Fruit fly (Drosophila melanogaster) S2 (cell line): ENCODE measurements around the gene CG34325.

ENCODE experiments used
- CG8478 ChIP-seq: fragments of >200 bp; optimal IDR thresholded peaks from 2 replicates; lab custom pipeline; 2018
- CTCF ChIP-seq, 2 experiments: fragments of >200 bp; optimal IDR thresholded peaks; 2 replicates each; lab custom pipeline; 2018

DNA sequence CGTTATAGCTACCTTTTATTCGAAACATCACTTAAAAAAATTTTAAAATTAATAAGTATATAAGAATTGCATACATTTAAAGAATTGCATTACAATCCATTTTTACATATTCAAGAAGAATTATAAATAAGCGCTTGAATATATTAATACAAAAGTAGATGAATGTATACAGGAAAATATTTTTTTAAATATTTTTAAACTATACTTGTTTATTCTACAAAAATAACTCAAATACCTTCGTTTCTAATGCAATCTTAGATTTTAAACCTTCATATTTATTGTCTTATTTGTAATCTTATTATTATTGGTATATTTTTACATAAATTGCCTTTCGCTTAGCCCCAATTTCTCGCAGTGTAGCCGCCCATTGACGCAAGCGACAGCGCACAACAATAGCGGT, 44.0 kb downstream of the CG34325 start:
- TF ChIP-seq CG8478 (lab: Kevin White, UChicago) (no peak), CTCF (optimal IDR thresholded peaks at IDR 0.05; lab: Kevin White, UChicago) (no peak)
